Fruit fly (Drosophila melanogaster) whole organism, embryonic: ENCODE measurements around the gene Shawn.

ENCODE experiments used
- Atf3 ChIP-seq: fragments of 200-800 bp; sonication (Bioruptor generic); optimal IDR thresholded peaks from 3 replicates; lab custom pipeline; 2016; ENCODE audit warnings: missing biosample characterization, missing genetic modification characterization
- Awh ChIP-seq: fragments of 200-800 bp; sonication (Bioruptor generic); IDR thresholded peaks from 2 replicates; pipeline ENCODE4, ENCODE4 v1.3.6; 2022; ENCODE audit warnings: missing biosample characterization, missing genetic modification characterization
- Bdp1 ChIP-seq: fragments of 200-800 bp; sonication (Bioruptor generic); optimal IDR thresholded peaks from 3 replicates; lab custom pipeline; 2016; ENCODE audit warnings: missing biosample characterization, missing genetic modification characterization
- CG10366 ChIP-seq: fragments of 200-800 bp; sonication (Bioruptor generic); IDR thresholded peaks from 2 replicates; pipeline ENCODE4 v1.3.6; 2022; ENCODE audit warnings: missing biosample characterization, missing genetic modification characterization
- CG10979 ChIP-seq: fragments of 200-800 bp; sonication (Bioruptor generic); optimal IDR thresholded peaks from 2 replicates; lab custom pipeline; 2018; ENCODE audit warnings: missing biosample characterization, mild to moderate bottlenecking, missing genetic modification characterization, moderate library complexity
- CG12299 ChIP-seq: fragments of 200-800 bp; sonication (Bioruptor generic); optimal IDR thresholded peaks from 2 replicates; lab custom pipeline; 2018; ENCODE audit warnings: missing biosample characterization, mild to moderate bottlenecking, missing genetic modification characterization
- CG13624 ChIP-seq: fragments of 200-800 bp; sonication (Bioruptor generic); optimal IDR thresholded peaks from 2 replicates; lab custom pipeline; 2016; ENCODE audit warnings: missing biosample characterization, missing genetic modification characterization
- CG14441 ChIP-seq: fragments of 200-800 bp; sonication (Bioruptor generic); IDR thresholded peaks from 2 replicates; pipeline ENCODE4 v1.3.6; 2022; ENCODE audit warnings: missing biosample characterization, missing genetic modification characterization
- CG15696 ChIP-seq: fragments of 200-800 bp; sonication (Bioruptor generic); optimal IDR thresholded peaks from 2 replicates; lab custom pipeline; 2019; ENCODE audit warnings: missing biosample characterization, mild to moderate bottlenecking, missing genetic modification characterization, moderate library complexity
- CG16863 ChIP-seq: fragments of 200-800 bp; sonication (Bioruptor generic); optimal IDR thresholded peaks from 3 replicates; lab custom pipeline; 2016; ENCODE audit warnings: missing biosample characterization, missing genetic modification characterization
- CG18619 ChIP-seq: fragments of 200-800 bp; sonication (Bioruptor generic); optimal IDR thresholded peaks from 3 replicates; lab custom pipeline; 2017; ENCODE audit warnings: missing biosample characterization, mild to moderate bottlenecking, missing genetic modification characterization
- CG2712 ChIP-seq: fragments of 200-800 bp; optimal IDR thresholded peaks from 3 replicates; lab custom pipeline; 2019; ENCODE audit warnings: missing biosample characterization, mild to moderate bottlenecking, missing genetic modification characterization, moderate library complexity
- CG30020 ChIP-seq: fragments of 200-800 bp; optimal IDR thresholded peaks from 2 replicates; lab custom pipeline; 2019; ENCODE audit warnings: missing biosample characterization, mild to moderate bottlenecking, missing genetic modification characterization, moderate library complexity
- CG33557 ChIP-seq: fragments of 200-800 bp; sonication (Bioruptor generic); optimal IDR thresholded peaks from 2 replicates; lab custom pipeline; 2019; ENCODE audit warnings: missing biosample characterization, mild to moderate bottlenecking, missing genetic modification characterization, moderate library complexity
- CG3726 ChIP-seq: fragments of 200-800 bp; sonication (Bioruptor generic); IDR thresholded peaks from 3 replicates; pipeline ENCODE4, ENCODE4 v1.3.6; 2022; ENCODE audit warnings: missing biosample characterization, missing genetic modification characterization
- CG4282 ChIP-seq: fragments of 200-800 bp; sonication (Bioruptor generic); optimal IDR thresholded peaks from 2 replicates; lab custom pipeline; 2016; ENCODE audit warnings: missing biosample characterization, missing genetic modification characterization
- CG8359 ChIP-seq: fragments of 200-800 bp; sonication (Bioruptor generic); optimal IDR thresholded peaks from 2 replicates; lab custom pipeline; 2017; ENCODE audit warnings: missing biosample characterization, mild to moderate bottlenecking, missing genetic modification characterization, borderline replicate concordance
- CG8944 ChIP-seq: fragments of 200-800 bp; sonication (Bioruptor generic); optimal IDR thresholded peaks from 3 replicates; lab custom pipeline; 2016; ENCODE audit warnings: missing biosample characterization, missing genetic modification characterization
- Dek ChIP-seq: fragments of 200-800 bp; sonication (Bioruptor generic); optimal IDR thresholded peaks from 3 replicates; lab custom pipeline; 2019; ENCODE audit warnings: missing biosample characterization, mild to moderate bottlenecking, missing genetic modification characterization, moderate library complexity
- HLH4C ChIP-seq: fragments of 200-800 bp; sonication (Bioruptor generic); IDR thresholded peaks from 3 replicates; pipeline ENCODE4 v1.3.6; 2022; ENCODE audit warnings: missing biosample characterization, missing genetic modification characterization; ENCODE audit not compliant: partially characterized antibody
- HLHmδ ChIP-seq: fragments of 200-800 bp; sonication (Bioruptor generic); optimal IDR thresholded peaks from 2 replicates; lab custom pipeline; 2018; ENCODE audit warnings: missing biosample characterization, mild to moderate bottlenecking, missing genetic modification characterization, moderate library complexity
- HmgZ ChIP-seq: fragments of 200-800 bp; sonication (Bioruptor generic); optimal IDR thresholded peaks from 2 replicates; lab custom pipeline; 2018; ENCODE audit warnings: missing biosample characterization, mild to moderate bottlenecking, missing genetic modification characterization
- Hmx ChIP-seq: fragments of 200-800 bp; sonication (Bioruptor generic); optimal IDR thresholded peaks from 2 replicates; lab custom pipeline; 2016; ENCODE audit warnings: missing biosample characterization, missing genetic modification characterization
- NC2β ChIP-seq: fragments of 200-800 bp; sonication (Bioruptor generic); optimal IDR thresholded peaks from 2 replicates; lab custom pipeline; 2016; ENCODE audit warnings: missing biosample characterization, missing genetic modification characterization
- Opbp ChIP-seq: fragments of 200-800 bp; sonication (Bioruptor generic); IDR thresholded peaks from 3 replicates; pipeline ENCODE4 v1.3.6; 2022; ENCODE audit warnings: missing biosample characterization, missing genetic modification characterization; ENCODE audit not compliant: partially characterized antibody
- Ptx1 ChIP-seq: fragments of 200-800 bp; sonication (Bioruptor generic); IDR thresholded peaks from 2 replicates; pipeline ENCODE4 v1.3.6; 2022; ENCODE audit warnings: missing biosample characterization, missing genetic modification characterization
- Ssrp ChIP-seq: fragments of 200-800 bp; sonication (Bioruptor generic); optimal IDR thresholded peaks from 2 replicates; lab custom pipeline; 2018; ENCODE audit warnings: missing biosample characterization, mild to moderate bottlenecking, missing genetic modification characterization, moderate library complexity
- ato ChIP-seq: fragments of 200-800 bp; sonication (Bioruptor generic); IDR thresholded peaks from 2 replicates; pipeline ENCODE4 v1.3.6; 2022; ENCODE audit warnings: missing biosample characterization, missing genetic modification characterization; ENCODE audit not compliant: partially characterized antibody
- br ChIP-seq: fragments of >200 bp; optimal IDR thresholded peaks from 2 replicates; lab custom pipeline; 2017
- cad ChIP-seq: fragments of >200 bp; optimal IDR thresholded peaks from 2 replicates; lab custom pipeline; 2017; ENCODE audit warnings: missing biosample characterization, missing genetic modification characterization
- caup ChIP-seq: fragments of 200-800 bp; sonication (Bioruptor generic); optimal IDR thresholded peaks from 3 replicates; lab custom pipeline; 2017; ENCODE audit warnings: missing biosample characterization, mild to moderate bottlenecking, missing genetic modification characterization, moderate library complexity; ENCODE audit not compliant: severe bottlenecking
- chinmo ChIP-seq: fragments of 200-800 bp; sonication (Bioruptor generic); IDR thresholded peaks from 4 replicates; pipeline ENCODE4 v1.3.6; 2022; ENCODE audit warnings: missing biosample characterization, missing genetic modification characterization; ENCODE audit not compliant: partially characterized antibody
- crp ChIP-seq, 2 experiments: fragments of 200-800 bp; sonication (Bioruptor generic); optimal IDR thresholded peaks; 2 replicates in 1 of 2; 3 replicates in 1 of 2; lab custom pipeline; 2017; ENCODE audit warnings: missing biosample characterization in 2 of 2, missing genetic modification characterization in 2 of 2, mild to moderate bottlenecking in 1 of 2, moderate library complexity in 1 of 2
- eve ChIP-seq, 2 experiments: fragments of >200 bp; optimal IDR thresholded peaks; 2 replicates each; lab custom pipeline; 2017; ENCODE audit warnings: missing biosample characterization in 2 of 2, missing genetic modification characterization in 2 of 2
- gce ChIP-seq: fragments of 200-800 bp; sonication (Bioruptor generic); IDR thresholded peaks from 3 replicates; pipeline ENCODE4 v1.3.6; 2022; ENCODE audit warnings: missing biosample characterization, missing genetic modification characterization
- gcm2 ChIP-seq: fragments of 200-800 bp; sonication (Bioruptor generic); optimal IDR thresholded peaks from 2 replicates; lab custom pipeline; 2016; ENCODE audit warnings: missing biosample characterization, missing genetic modification characterization
- her ChIP-seq: fragments of 200-800 bp; sonication (Bioruptor generic); optimal IDR thresholded peaks from 2 replicates; lab custom pipeline; 2016; ENCODE audit warnings: missing biosample characterization, missing genetic modification characterization
- insv ChIP-seq, 2 experiments: fragments of 200-800 bp; sonication (Bioruptor generic); optimal IDR thresholded peaks; 3 replicates each; lab custom pipeline; 2016 to 2018; ENCODE audit warnings: missing biosample characterization in 2 of 2, missing genetic modification characterization in 2 of 2
- kah ChIP-seq: fragments of 200-800 bp; sonication (Bioruptor generic); optimal IDR thresholded peaks from 2 replicates; lab custom pipeline; 2018; ENCODE audit warnings: missing biosample characterization, mild to moderate bottlenecking, missing genetic modification characterization
- kay ChIP-seq: fragments of 200-800 bp; sonication (Bioruptor generic); optimal IDR thresholded peaks from 2 replicates; lab custom pipeline; 2016; ENCODE audit warnings: missing biosample characterization, missing genetic modification characterization
- mam ChIP-seq: fragments of 200-800 bp; sonication (Bioruptor generic); optimal IDR thresholded peaks from 3 replicates; lab custom pipeline; 2016; ENCODE audit warnings: missing biosample characterization, missing genetic modification characterization
- mirr ChIP-seq: fragments of 200-800 bp; sonication (Bioruptor generic); optimal IDR thresholded peaks from 3 replicates; lab custom pipeline; 2018; ENCODE audit warnings: missing biosample characterization, mild to moderate bottlenecking, missing genetic modification characterization
- org-1 ChIP-seq: fragments of 200-800 bp; sonication (Bioruptor generic); optimal IDR thresholded peaks from 2 replicates; lab custom pipeline; 2017; ENCODE audit warnings: missing biosample characterization, missing genetic modification characterization
- otp ChIP-seq: fragments of 200-800 bp; sonication (Bioruptor generic); IDR thresholded peaks from 3 replicates; pipeline ENCODE4, ENCODE4 v1.3.6; 2022; ENCODE audit warnings: missing biosample characterization, missing genetic modification characterization
- phol ChIP-seq: fragments of 200-800 bp; sonication (Bioruptor generic); optimal IDR thresholded peaks from 3 replicates; lab custom pipeline; 2018; ENCODE audit warnings: missing biosample characterization, mild to moderate bottlenecking, missing genetic modification characterization, moderate library complexity
- ranshi ChIP-seq: fragments of 200-800 bp; sonication (Bioruptor generic); IDR thresholded peaks from 2 replicates; pipeline ENCODE4 v1.3.6; 2022; ENCODE audit warnings: missing biosample characterization, missing genetic modification characterization
- repo ChIP-seq: fragments of 200-800 bp; sonication (Bioruptor generic); optimal IDR thresholded peaks from 2 replicates; lab custom pipeline; 2016; ENCODE audit warnings: missing biosample characterization, missing genetic modification characterization
- scrt ChIP-seq: fragments of 200-800 bp; sonication (Bioruptor generic); optimal IDR thresholded peaks from 2 replicates; lab custom pipeline; 2018; ENCODE audit warnings: missing biosample characterization, mild to moderate bottlenecking, missing genetic modification characterization, moderate library complexity
- slbo ChIP-seq: fragments of 200-800 bp; sonication (Bioruptor generic); IDR thresholded peaks from 2 replicates; pipeline ENCODE4 v1.3.6; 2022; ENCODE audit warnings: missing biosample characterization, missing genetic modification characterization
- tin ChIP-seq: fragments of 200-800 bp; sonication (Bioruptor generic); optimal IDR thresholded peaks from 3 replicates; lab custom pipeline; 2016; ENCODE audit warnings: missing biosample characterization, missing genetic modification characterization
- vnd ChIP-seq: fragments of 200-800 bp; sonication (Bioruptor generic); IDR thresholded peaks from 3 replicates; pipeline ENCODE4 v1.3.6; 2022; ENCODE audit warnings: missing biosample characterization, missing genetic modification characterization; ENCODE audit not compliant: partially characterized antibody
- z ChIP-seq: fragments of 200-800 bp; sonication (Bioruptor generic); IDR thresholded peaks from 3 replicates; pipeline ENCODE4 v1.3.6; 2022; ENCODE audit warnings: missing biosample characterization, missing genetic modification characterization

Gene Shawn

dm6 chrX:19604997-19605396 lies 6.3 kb upstream of the Shawn start, which contains the start of gene CG14207 (continued):
- TF ChIP-seq vnd (GFP tag; lab: Robert Waterston, UW) (peak; percentile 65), NC2β (GFP tag; lab: Kevin White, UChicago) (peak; percentile 42), eve (GFP tag; optimal IDR thresholded peaks at IDR 0.05; lab: Kevin White, UChicago) (no peak), CG18619 (GFP tag; lab: Kevin White, UChicago) (no peak), insv (GFP tag; optimal IDR thresholded peaks at IDR 0.05; lab: Kevin White, UChicago) (no peak), repo (no peak), HLH4C (GFP tag; lab: Robert Waterston, UW) (peak; percentile 88), phol (tag; lab: Kevin White, UChicago) (no peak), CG13624 (GFP tag; lab: Kevin White, UChicago) (peak; percentile 56), Dek (peak; percentile 14), kah (GFP tag; lab: Kevin White, UChicago) (no peak), gcm2 (GFP tag; lab: Kevin White, UChicago) (no peak), slbo (GFP tag; lab: Robert Waterston, UW) (peak; percentile 41; the same call in 1 of the 2 replicates), cad (GFP tag; lab: Kevin White, UChicago) (no peak), Ssrp (tag; lab: Kevin White, UChicago) (no peak), CG10366 (GFP tag; lab: Robert Waterston, UW) (no peak), chinmo (peak; percentile 84; the same call in 2 of the 4 replicates), CG30020 (tag; lab: Kevin White, UChicago) (no peak), CG16863 (GFP tag; lab: Kevin White, UChicago) (no peak), ato (GFP tag; lab: Robert Waterston, UW) (peak; percentile 82), Ptx1 (GFP tag; lab: Robert Waterston, UW) (no peak), her (GFP tag; lab: Kevin White, UChicago) (peak; percentile 49), HmgZ (tag; lab: Kevin White, UChicago) (peak; percentile 62), CG3726 (GFP tag; lab: Robert Waterston, UW) (no peak), CG8359 (GFP tag; lab: Kevin White, UChicago) (no peak), HLHmδ (GFP tag; lab: Kevin White, UChicago) (no peak), CG2712 (tag; lab: Kevin White, UChicago) (peak; percentile 24), otp (GFP tag; lab: Robert Waterston, UW) (no peak), kay (GFP tag; lab: Kevin White, UChicago) (no peak), CG15696 (no peak), z (no peak), mirr (peak; percentile 8), crp (GFP tag; optimal IDR thresholded peaks at IDR 0.05; lab: Kevin White, UChicago) (no peak), CG14441 (no peak), tin (GFP tag; lab: Kevin White, UChicago) (no peak), CG10979 (tag; lab: Kevin White, UChicago) (no peak), CG8944 (GFP tag; lab: Kevin White, UChicago) (no peak), CG33557 (GFP tag; lab: Kevin White, UChicago) (no peak), Atf3 (GFP tag; lab: Kevin White, UChicago) (no peak), Awh (GFP tag; lab: Robert Waterston, UW) (no peak), Hmx (GFP tag; lab: Kevin White, UChicago) (no peak), br (no peak), ranshi (no peak), CG4282 (GFP tag; lab: Kevin White, UChicago) (no peak), org-1 (GFP tag; lab: Kevin White, UChicago) (no peak), Opbp (GFP tag; lab: Robert Waterston, UW) (peak; percentile 86), scrt (peak; percentile 37), caup (GFP tag; lab: Kevin White, UChicago) (peak; percentile 49), CG12299 (tag; lab: Kevin White, UChicago) (peak; percentile 1), Bdp1 (GFP tag; lab: Kevin White, UChicago) (no peak), gce (GFP tag; lab: Robert Waterston, UW) (no peak), mam (GFP tag; lab: Kevin White, UChicago) (no peak)
